Worm (Caenorhabditis elegans): ENCODE results near the gene nish-1.

nish-1 gene

ce11 chrIV:10851136-10851535 lies 13.0 kb upstream of the nish-1 start:
- TF ChIP-seq bed-2 (GFP tag; IDR thresholded peaks at IDR 0.05) (no peak), C17E4.6 (GFP tag; IDR thresholded peaks at IDR 0.05) (no peak), F57A8.1 (GFP tag; optimal IDR thresholded peaks at IDR 0.05) (no peak), nhr-90 (tag; optimal IDR thresholded peaks at IDR 0.05) (no peak), snpc-3.4 (tag; optimal IDR thresholded peaks at IDR 0.05) (no peak), T07F8.4 (tag; optimal IDR thresholded peaks at IDR 0.05) (no peak), K12H6.12 (tag; optimal IDR thresholded peaks at IDR 0.05) (no peak)

DNA sequence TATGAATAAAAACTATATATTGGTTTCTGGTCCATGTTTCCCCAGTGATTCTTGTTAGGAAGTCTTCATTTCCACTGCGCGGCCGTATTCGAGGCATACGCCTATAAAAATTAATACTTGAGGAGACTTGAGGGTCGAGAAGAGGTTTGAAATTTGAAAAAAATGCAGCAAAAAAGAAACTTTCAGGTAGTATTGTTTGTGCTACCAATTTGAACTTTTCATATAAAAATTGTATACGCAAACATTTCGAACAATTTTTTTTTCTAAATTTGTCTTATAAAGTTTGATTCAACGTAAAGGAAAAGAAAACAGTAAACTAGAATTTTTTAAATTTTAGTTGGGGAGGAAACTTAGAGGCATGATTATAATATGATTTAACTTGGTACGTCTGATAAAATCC lies 12.3 kb upstream of the nish-1 start, which contains the start of gene T11G6.4:
Gene T11G6.4 (minus strand): TSS at position 101 of the 400 bp plus-strand sequence.
- TF ChIP-seq snpc-4 (GFP tag; optimal IDR thresholded peaks at IDR 0.05) = no peak
- TF ChIP-seq snpc-4 (tag; optimal IDR thresholded peaks at IDR 0.05) = no peak
- no peak for TF ChIP-seq ztf-25 (GFP tag; IDR thresholded peaks at IDR 0.05)
- TF ChIP-seq F49E8.2 (tag; optimal IDR thresholded peaks at IDR 0.05; ENCODE audit: insufficient read depth) = no peak
- no peak for TF ChIP-seq tbp1 (GFP tag; optimal IDR thresholded peaks at IDR 0.05)
- no peak for TF ChIP-seq ceh-40 (GFP tag; IDR thresholded peaks at IDR 0.05)
- no peak for TF ChIP-seq ama-1 (optimal IDR thresholded peaks at IDR 0.05)
- TF ChIP-seq ama-1 (GFP tag; optimal IDR thresholded peaks at IDR 0.05) = no peak
- TF ChIP-seq dox-1 (GFP tag; IDR thresholded peaks at IDR 0.05) = no peak
- TF ChIP-seq ztf-22 (GFP tag; optimal IDR thresholded peaks at IDR 0.05) = no peak
- TF ChIP-seq ceh-58 (GFP tag; IDR thresholded peaks at IDR 0.05) = no peak
- TF ChIP-seq chd-7 (tag; optimal IDR thresholded peaks at IDR 0.05) = no peak
- TF ChIP-seq B0035.1 (tag; optimal IDR thresholded peaks at IDR 0.05) = no peak
- TF ChIP-seq aptf-2 (GFP tag; conservative IDR thresholded peaks at IDR 0.05) = no peak
- TF ChIP-seq zfh-2 (GFP tag; conservative IDR thresholded peaks at IDR 0.05) = no peak
- no peak for TF ChIP-seq him-1 (tag; optimal IDR thresholded peaks at IDR 0.05)
- no peak for TF ChIP-seq dpl-1 (GFP tag; optimal IDR thresholded peaks at IDR 0.05)
- no peak for TF ChIP-seq sptf-2 (GFP tag; optimal IDR thresholded peaks at IDR 0.05)
- no peak for TF ChIP-seq F55B11.4 (tag; optimal IDR thresholded peaks at IDR 0.05; ENCODE audit: borderline replicate concordance, insufficient read depth)
- TF ChIP-seq cebp-2 (GFP tag; IDR thresholded peaks at IDR 0.05) = no peak
- no peak for TF ChIP-seq lag-1 (GFP tag; IDR thresholded peaks at IDR 0.05)
- no peak for TF ChIP-seq lir-1 (GFP tag; conservative IDR thresholded peaks at IDR 0.05)

DNA sequence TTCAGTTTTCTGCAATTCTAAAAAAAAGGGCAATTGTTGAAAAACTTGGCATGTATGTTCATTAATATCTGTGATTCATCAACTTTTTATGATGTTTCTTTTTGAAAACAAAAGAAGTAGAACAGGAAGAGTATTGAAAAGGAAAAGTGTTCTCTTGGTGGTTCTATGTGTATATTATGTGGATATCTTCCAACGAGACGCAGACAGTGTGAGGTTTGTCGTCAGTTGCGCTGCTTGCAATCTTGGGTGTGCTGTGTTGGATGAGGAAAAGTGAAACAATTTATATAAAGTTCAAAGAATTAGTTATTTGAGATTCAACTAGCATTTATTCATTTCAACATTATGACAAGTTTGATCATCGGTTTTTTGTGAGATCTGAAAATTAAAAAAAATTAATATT lies 11.7 kb upstream of the nish-1 start:
- TF ChIP-seq nfyb-1 (GFP tag; IDR thresholded peaks at IDR 0.05) = no peak
- no peak for TF ChIP-seq ZK185.1 (tag; optimal IDR thresholded peaks at IDR 0.05; ENCODE audit: poor library complexity, severe bottlenecking)
- TF ChIP-seq hmg-1.2 (GFP tag; IDR thresholded peaks at IDR 0.05) = peak; percentile 25; the same call in 1 of the 2 replicates
- TF ChIP-seq madf-10 (tag; optimal IDR thresholded peaks at IDR 0.05) = no peak

DNA sequence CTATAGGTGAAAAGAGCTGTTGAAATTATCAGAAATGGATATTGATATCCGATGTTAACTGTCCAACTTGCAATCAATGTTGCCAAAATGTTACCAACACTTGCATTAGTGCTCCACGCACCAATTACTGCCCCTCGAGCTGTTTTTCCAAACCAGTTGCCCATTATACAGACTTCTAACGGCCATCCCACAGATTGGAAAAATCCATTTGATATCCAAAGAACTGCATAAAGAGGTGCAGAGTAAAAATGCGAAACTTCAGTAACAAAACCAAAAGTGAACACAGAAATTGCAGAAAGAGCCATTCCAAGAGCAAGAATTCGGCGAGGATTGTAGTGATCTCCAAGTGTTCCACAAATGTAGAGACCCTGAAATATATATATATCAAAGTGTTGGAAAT lies 10.1 kb upstream of the nish-1 start:
- TF ChIP-seq nhr-80 (tag; optimal IDR thresholded peaks at IDR 0.05) = no peak
- TF ChIP-seq C06A6.2 (GFP tag; conservative IDR thresholded peaks at IDR 0.05) = no peak
- no peak for TF ChIP-seq hsf-1 (GFP tag; IDR thresholded peaks at IDR 0.05)
- TF ChIP-seq ceh-58 (GFP tag; IDR thresholded peaks at IDR 0.05) = no peak
- TF ChIP-seq akir-1 (GFP tag; optimal IDR thresholded peaks at IDR 0.05) = no peak
- no peak for TF ChIP-seq hlh-26 (GFP tag; conservative IDR thresholded peaks at IDR 0.05)
- TF ChIP-seq F23B12.7 (tag; optimal IDR thresholded peaks at IDR 0.05; ENCODE audit: insufficient read depth) = no peak
- no peak for TF ChIP-seq efl-1 (GFP tag; optimal IDR thresholded peaks at IDR 0.05)
- TF ChIP-seq egl-44 (GFP tag; IDR thresholded peaks at IDR 0.05) = no peak
- TF ChIP-seq T07F8.4 (tag; optimal IDR thresholded peaks at IDR 0.05) = no peak
- no peak for TF ChIP-seq ceh-91 (GFP tag; IDR thresholded peaks at IDR 0.05)
- TF ChIP-seq Y53G8AR.9 (GFP tag; conservative IDR thresholded peaks at IDR 0.05) = no peak
- TF ChIP-seq attf-3 (GFP tag; conservative IDR thresholded peaks at IDR 0.05) = no peak
- no peak for TF ChIP-seq lag-1 (GFP tag; IDR thresholded peaks at IDR 0.05)

Measured in whole organism, young adult.